Worm (Caenorhabditis elegans): Measurements from ENCODE around the gene hrpl-1.

Gene hrpl-1

DNA sequence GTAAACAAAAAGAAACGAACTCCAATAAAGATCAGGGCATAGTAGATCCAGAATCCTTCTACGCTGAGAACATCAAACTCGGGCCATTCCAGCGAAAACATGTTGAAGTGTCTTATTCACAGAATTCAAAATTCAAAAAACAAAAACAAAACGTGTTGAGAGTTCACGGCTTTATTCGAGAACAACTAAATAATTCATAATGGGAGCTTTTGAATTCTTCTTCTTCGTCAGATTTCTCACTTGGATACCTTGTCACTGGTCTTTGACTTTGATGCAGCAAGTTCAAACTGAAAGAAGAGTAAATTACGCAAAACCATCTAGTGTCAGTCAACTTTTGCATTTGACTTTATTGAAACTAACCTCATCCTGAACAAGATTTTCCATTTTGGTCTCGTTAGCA, 19.2 kb downstream of the hrpl-1 start, which contains the start of gene B0252.11:
Gene B0252.11 (minus strand): TSS at position 101 of the 400 bp plus-strand sequence.
- TF ChIP-seq sem-4 (tag; optimal IDR thresholded peaks at IDR 0.05) (no peak), nhr-25 (tag; optimal IDR thresholded peaks at IDR 0.05) (no peak), snpc-4 (tag; optimal IDR thresholded peaks at IDR 0.05) (no peak), ztf-4 (tag; optimal IDR thresholded peaks at IDR 0.05) (no peak), C34F6.9 (tag; optimal IDR thresholded peaks at IDR 0.05) (no peak), sma-3 (GFP tag; optimal IDR thresholded peaks at IDR 0.05) (no peak), ceh-82 (tag; optimal IDR thresholded peaks at IDR 0.05) (no peak), nhr-11 (tag; optimal IDR thresholded peaks at IDR 0.05) (no peak), mdl-1 (tag; optimal IDR thresholded peaks at IDR 0.05) (no peak), ztf-1 (GFP tag; conservative IDR thresholded peaks at IDR 0.05) (no peak), nhr-12 (tag; optimal IDR thresholded peaks at IDR 0.05) (no peak), lin-13 (GFP tag; optimal IDR thresholded peaks at IDR 0.05) (no peak), ama-1 (optimal IDR thresholded peaks at IDR 0.05) (no peak), peb-1 (tag; optimal IDR thresholded peaks at IDR 0.05) (no peak), ceh-16 (tag; optimal IDR thresholded peaks at IDR 0.05) (no peak), aly-2 (tag; optimal IDR thresholded peaks at IDR 0.05) (no peak), sma-9 (GFP tag; optimal IDR thresholded peaks at IDR 0.05) (no peak), sma-9 (tag; optimal IDR thresholded peaks at IDR 0.05) (no peak)

DNA sequence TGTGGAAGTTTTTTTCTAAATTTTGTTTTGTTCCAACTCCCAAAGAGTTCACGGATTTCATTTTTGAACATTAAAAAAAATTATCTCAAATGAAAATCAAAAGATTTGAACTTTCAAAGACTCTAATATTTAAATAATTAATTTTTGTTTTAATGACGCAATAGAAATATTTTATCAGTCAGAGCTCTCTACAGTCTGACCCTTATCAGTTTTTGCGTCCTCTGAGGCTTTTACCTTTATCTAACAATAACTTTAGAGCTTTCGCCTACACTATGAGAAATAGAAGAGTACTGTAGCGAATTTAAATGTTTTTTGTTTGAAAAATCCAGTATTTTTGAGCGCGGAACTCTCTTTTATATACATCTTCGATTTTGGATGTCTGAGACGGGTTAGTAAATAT, 20.3 kb downstream of the hrpl-1 start, which contains the start of gene B0252.5:
Gene B0252.5 (minus strand): TSS at position 17 of the 400 bp plus-strand sequence.
- TF ChIP-seq fos-1 (tag; optimal IDR thresholded peaks at IDR 0.05) (peak; percentile 53), sma-9 (GFP tag; optimal IDR thresholded peaks at IDR 0.05) (peak; percentile 37), sma-9 (tag; optimal IDR thresholded peaks at IDR 0.05) (no peak), mbf-1 (tag; optimal IDR thresholded peaks at IDR 0.05) (no peak)

DNA sequence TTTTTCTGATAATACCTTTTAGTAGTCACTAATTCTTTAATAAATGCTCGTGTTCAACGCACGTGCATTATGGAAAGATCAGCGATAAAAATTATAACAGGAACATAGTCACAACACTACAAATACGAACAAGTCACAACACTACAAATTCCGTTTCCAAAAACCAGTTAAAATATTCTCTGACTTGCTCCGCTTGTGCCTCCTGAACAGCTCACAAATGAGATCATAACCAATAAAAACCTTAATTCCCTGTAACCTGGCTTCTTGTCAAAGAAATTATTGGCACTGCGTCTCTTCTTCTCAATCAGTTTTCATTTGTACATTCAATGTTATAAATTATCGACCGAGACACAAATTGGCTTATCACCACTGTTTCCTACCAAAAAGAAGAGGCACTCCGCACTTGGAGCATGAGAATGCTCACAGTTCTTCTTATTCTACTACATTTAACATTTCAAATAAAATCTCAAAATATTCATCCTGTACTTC, 20.9 kb downstream of the hrpl-1 start, which contains the start of gene B0252.1:
Gene B0252.1 (plus strand): TSS at position 318 of the 489 bp plus-strand sequence.
- TF ChIP-seq nhr-129 (tag; optimal IDR thresholded peaks at IDR 0.05): no peak
- TF ChIP-seq fos-1 (tag; optimal IDR thresholded peaks at IDR 0.05): peak; percentile 47

DNA sequence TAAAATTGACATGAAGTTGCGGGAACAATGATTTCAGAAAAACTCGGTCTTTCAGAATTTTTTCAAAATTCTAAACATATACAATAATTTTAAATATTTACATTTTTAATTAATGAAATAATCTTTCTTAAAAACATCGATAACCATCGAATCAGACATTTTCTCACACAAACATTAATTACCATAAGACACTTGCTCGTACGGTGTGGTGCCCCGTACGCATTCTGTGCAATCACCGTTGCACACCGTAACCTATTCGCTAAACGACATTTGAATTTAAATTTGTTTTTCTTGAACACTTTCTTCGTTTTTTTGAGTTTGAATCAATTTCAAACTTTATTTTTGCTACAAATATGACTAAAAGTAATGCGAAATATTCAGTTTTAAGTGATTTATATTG, 25.3 kb downstream of the hrpl-1 start:
- TF ChIP-seq dmd-4 (tag; optimal IDR thresholded peaks at IDR 0.05): no peak
- no peak for TF ChIP-seq unc-39 (tag; optimal IDR thresholded peaks at IDR 0.05)
- no peak for TF ChIP-seq lsy-2 (tag; optimal IDR thresholded peaks at IDR 0.05)

DNA sequence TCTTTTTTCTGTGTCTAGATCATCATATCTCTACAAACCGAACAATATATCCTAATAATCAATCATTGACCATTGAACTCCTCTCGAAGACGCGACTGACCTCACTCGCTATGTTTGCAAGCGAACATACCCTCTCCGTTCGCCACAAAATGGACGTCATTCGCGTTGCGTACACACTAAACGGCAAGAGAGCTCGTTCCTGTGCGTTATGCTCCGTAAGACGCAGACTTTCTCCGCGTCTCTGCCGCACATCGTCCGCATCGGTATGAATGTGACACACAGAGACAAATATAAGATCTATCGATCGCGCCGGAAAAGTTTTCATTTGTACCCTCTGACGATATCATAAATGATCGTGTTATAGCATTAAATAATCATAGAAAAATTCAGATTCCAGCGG, 27.5 kb downstream of the hrpl-1 start:
- TF ChIP-seq zag-1 (tag; optimal IDR thresholded peaks at IDR 0.05): no peak
- no peak for TF ChIP-seq crh-2 (tag; optimal IDR thresholded peaks at IDR 0.05)
- TF ChIP-seq ztf-1 (GFP tag; conservative IDR thresholded peaks at IDR 0.05): no peak
- TF ChIP-seq nhr-6 (tag; optimal IDR thresholded peaks at IDR 0.05): no peak
- no peak for TF ChIP-seq nhr-11 (tag; optimal IDR thresholded peaks at IDR 0.05)
- TF ChIP-seq egl-27 (tag; optimal IDR thresholded peaks at IDR 0.05): no peak
- no peak for TF ChIP-seq lin-39 (tag; optimal IDR thresholded peaks at IDR 0.05)

DNA sequence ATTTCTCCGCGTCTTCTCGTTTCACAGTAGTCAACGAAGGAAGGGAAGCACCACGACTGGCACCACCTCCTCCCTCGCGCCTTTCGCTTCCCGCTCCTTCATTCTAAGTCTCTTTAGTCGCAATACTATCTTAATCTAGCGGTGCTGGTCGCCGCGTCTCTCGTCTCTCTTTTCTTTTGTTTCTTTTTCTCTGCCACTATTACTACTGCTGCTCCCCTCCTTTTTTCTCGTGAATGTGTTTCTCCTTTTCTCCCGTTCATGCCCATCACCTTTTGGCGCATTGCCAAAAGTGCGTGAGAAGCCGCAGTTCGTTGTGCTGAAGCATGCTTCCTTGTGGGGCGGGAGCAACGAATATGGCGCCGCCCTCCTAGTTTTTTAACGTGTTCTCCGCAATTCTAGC, 28.0 kb downstream of the hrpl-1 start:
- TF ChIP-seq skn-1 (tag; optimal IDR thresholded peaks at IDR 0.05): no peak
- TF ChIP-seq ceh-82 (tag; optimal IDR thresholded peaks at IDR 0.05): no peak
- TF ChIP-seq lin-11 (tag; optimal IDR thresholded peaks at IDR 0.05): peak; percentile 43
- peak; percentile 60 for TF ChIP-seq nhr-25 (tag; optimal IDR thresholded peaks at IDR 0.05)
- no peak for TF ChIP-seq nhr-12 (tag; optimal IDR thresholded peaks at IDR 0.05)
- peak; percentile 86 for TF ChIP-seq F13H6.1 (tag; optimal IDR thresholded peaks at IDR 0.05)
- TF ChIP-seq Y55F3AM.14 (GFP tag; optimal IDR thresholded peaks at IDR 0.05): peak; percentile 60
- no peak for TF ChIP-seq dmd-4 (tag; optimal IDR thresholded peaks at IDR 0.05)
- peak; percentile 14 for TF ChIP-seq peb-1 (tag; optimal IDR thresholded peaks at IDR 0.05)
- peak; percentile 47 for TF ChIP-seq gmeb-1 (tag; optimal IDR thresholded peaks at IDR 0.05)
- TF ChIP-seq lin-13 (GFP tag; optimal IDR thresholded peaks at IDR 0.05): peak; percentile 39
- TF ChIP-seq unc-62 (GFP tag; optimal IDR thresholded peaks at IDR 0.05): no peak
- no peak for TF ChIP-seq nhr-237 (tag; optimal IDR thresholded peaks at IDR 0.05)
- peak; percentile 77 for TF ChIP-seq C34F6.9 (tag; optimal IDR thresholded peaks at IDR 0.05)
- no peak for TF ChIP-seq unc-39 (tag; optimal IDR thresholded peaks at IDR 0.05)
- TF ChIP-seq nhr-77 (tag; optimal IDR thresholded peaks at IDR 0.05): no peak
- peak; percentile 30 for TF ChIP-seq snpc-4 (tag; optimal IDR thresholded peaks at IDR 0.05)
- no peak for TF ChIP-seq nhr-6 (tag; optimal IDR thresholded peaks at IDR 0.05)
- no peak for TF ChIP-seq lin-39 (tag; optimal IDR thresholded peaks at IDR 0.05)
- no peak for TF ChIP-seq ZK546.5 (tag; optimal IDR thresholded peaks at IDR 0.05)
- peak; percentile 44 for TF ChIP-seq sem-4 (tag; optimal IDR thresholded peaks at IDR 0.05)
- TF ChIP-seq sma-9 (GFP tag; optimal IDR thresholded peaks at IDR 0.05): peak; percentile 80
- no peak for TF ChIP-seq sma-9 (tag; optimal IDR thresholded peaks at IDR 0.05)
- no peak for TF ChIP-seq ztf-11 (tag; optimal IDR thresholded peaks at IDR 0.05)
- peak; percentile 26 to 77 for TF ChIP-seq mdl-1 (tag; optimal IDR thresholded peaks at IDR 0.05)
- TF ChIP-seq fos-1 (tag; optimal IDR thresholded peaks at IDR 0.05): peak; percentile 92
- TF ChIP-seq nhr-21 (tag; optimal IDR thresholded peaks at IDR 0.05): peak; percentile 7
- peak; percentile 88 for TF ChIP-seq unc-55 (GFP tag; optimal IDR thresholded peaks at IDR 0.05)
- TF ChIP-seq ama-1 (optimal IDR thresholded peaks at IDR 0.05): peak; percentile 46
- TF ChIP-seq zag-1 (tag; optimal IDR thresholded peaks at IDR 0.05): peak; percentile 86
- TF ChIP-seq nhr-23 (tag; optimal IDR thresholded peaks at IDR 0.05): no peak
- TF ChIP-seq crh-2 (tag; optimal IDR thresholded peaks at IDR 0.05): peak; percentile 86

Measured in whole organism, L2 larva.